Fruit fly (Drosophila melanogaster) whole organism, adult: ENCODE measurements around the gene atms.

ENCODE experiments used
- CG11617 ChIP-seq: fragments of 200-800 bp; sonication (Bioruptor generic); optimal IDR thresholded peaks from 2 replicates; lab custom pipeline; 2017; ENCODE audit warnings: mild to moderate bottlenecking, missing biosample characterization, missing genetic modification reagents, missing genetic modification characterization
- CG1620 ChIP-seq: fragments of 200-800 bp; sonication (Bioruptor generic); optimal IDR thresholded peaks from 2 replicates; lab custom pipeline; 2016; ENCODE audit warnings: missing biosample characterization, missing genetic modification characterization
- CG7045 ChIP-seq: fragments of 200-800 bp; sonication (Bioruptor generic); optimal IDR thresholded peaks from 2 replicates; lab custom pipeline; 2017; ENCODE audit warnings: missing biosample characterization, mild to moderate bottlenecking, missing genetic modification characterization
- Hr96 ChIP-seq: fragments of 200-800 bp; sonication (Bioruptor generic); optimal IDR thresholded peaks from 2 replicates; lab custom pipeline; 2016; ENCODE audit warnings: missing biosample characterization, missing genetic modification characterization
- Mnt ChIP-seq: fragments of 200-800 bp; sonication (Bioruptor generic); optimal IDR thresholded peaks from 2 replicates; lab custom pipeline; 2016; ENCODE audit warnings: missing biosample characterization, mild to moderate bottlenecking, missing genetic modification characterization
- bab1 ChIP-seq: fragments of 200-800 bp; sonication (Bioruptor generic); optimal IDR thresholded peaks from 3 replicates; lab custom pipeline; 2019; ENCODE audit warnings: missing biosample characterization, mild to moderate bottlenecking, missing genetic modification characterization, moderate library complexity
- kay ChIP-seq: fragments of 200-800 bp; sonication (Bioruptor generic); peaks from one replicate; lab custom pipeline; 2016; ENCODE audit warnings: missing biosample characterization, missing genetic modification characterization, borderline replicate concordance
- pad ChIP-seq: fragments of 200-800 bp; sonication (Bioruptor generic); optimal IDR thresholded peaks from 3 replicates; lab custom pipeline; 2017; ENCODE audit warnings: missing biosample characterization, missing genetic modification characterization, mild to moderate bottlenecking, moderate library complexity, missing genetic modification reagents
- toe ChIP-seq: fragments of 200-800 bp; sonication (Bioruptor generic); optimal IDR thresholded peaks from 2 replicates; lab custom pipeline; 2016; ENCODE audit warnings: missing biosample characterization, missing genetic modification characterization

dm6 chr3R:4780262-4780661, 30.4 kb downstream of the atms start, which contains the start of gene CG14655:
- TF ChIP-seq CG7045 (GFP tag; lab: Kevin White, UChicago) (no peak), toe (no peak), bab1 (GFP tag; lab: Kevin White, UChicago) (no peak), Mnt (GFP tag; lab: Kevin White, UChicago) (no peak), CG1620 (no peak), Hr96 (GFP tag; lab: Kevin White, UChicago) (no peak), CG11617 (GFP tag; lab: Kevin White, UChicago) (no peak), kay (GFP tag; lab: Kevin White, UChicago) (no peak), pad (GFP tag; lab: Kevin White, UChicago) (no peak)
